Fruit fly (Drosophila melanogaster) whole organism, embryonic: ENCODE data around the gene CG10376.

Experiments
- Atf6 ChIP-seq: fragments of 200-800 bp; sonication (Bioruptor generic); IDR thresholded peaks from 2 replicates; pipeline ENCODE4 v1.3.6; 2022; ENCODE audit warnings: missing biosample characterization, missing genetic modification characterization
- CG10147 ChIP-seq: fragments of 200-800 bp; sonication (Bioruptor generic); optimal IDR thresholded peaks from 2 replicates; lab custom pipeline; 2019; ENCODE audit warnings: missing biosample characterization, mild to moderate bottlenecking, missing genetic modification characterization, moderate library complexity
- CG10267 ChIP-seq: fragments of 200-800 bp; sonication (Bioruptor generic); optimal IDR thresholded peaks from 2 replicates; lab custom pipeline; 2018; ENCODE audit warnings: missing biosample characterization, mild to moderate bottlenecking, missing genetic modification characterization, moderate library complexity
- CG10274 ChIP-seq: fragments of 200-800 bp; sonication (Bioruptor generic); optimal IDR thresholded peaks from 3 replicates; lab custom pipeline; 2017; ENCODE audit warnings: missing biosample characterization, mild to moderate bottlenecking, missing genetic modification characterization
- CG11085 ChIP-seq: fragments of 200-800 bp; sonication (Bioruptor generic); IDR thresholded peaks from 2 replicates; pipeline ENCODE4 v1.3.6; 2022; ENCODE audit warnings: missing biosample characterization, missing genetic modification characterization
- CG12236 ChIP-seq: fragments of 200-800 bp; sonication (Bioruptor generic); optimal IDR thresholded peaks from 2 replicates; lab custom pipeline; 2016; ENCODE audit warnings: missing biosample characterization, missing genetic modification characterization
- CG1233 ChIP-seq: fragments of 200-800 bp; sonication (Bioruptor generic); optimal IDR thresholded peaks from 4 replicates; lab custom pipeline; 2018; ENCODE audit warnings: missing biosample characterization, mild to moderate bottlenecking, missing genetic modification characterization
- CG13123 ChIP-seq: fragments of 200-800 bp; sonication (Bioruptor generic); optimal IDR thresholded peaks from 2 replicates; lab custom pipeline; 2016; ENCODE audit warnings: missing biosample characterization, missing genetic modification characterization
- CG17359 ChIP-seq: fragments of 200-800 bp; sonication (Bioruptor generic); optimal IDR thresholded peaks from 3 replicates; lab custom pipeline; 2018; ENCODE audit warnings: missing biosample characterization, mild to moderate bottlenecking, missing genetic modification characterization, moderate library complexity
- CG18764 ChIP-seq: fragments of 200-800 bp; sonication (Bioruptor generic); optimal IDR thresholded peaks from 3 replicates; lab custom pipeline; 2016; ENCODE audit warnings: missing biosample characterization, missing genetic modification characterization
- CG4328 ChIP-seq: fragments of 200-800 bp; sonication (Bioruptor generic); optimal IDR thresholded peaks from 3 replicates; lab custom pipeline; 2017; ENCODE audit warnings: missing biosample characterization, missing genetic modification reagents, missing genetic modification characterization
- CG4404 ChIP-seq: fragments of 200-800 bp; sonication (Bioruptor generic); IDR thresholded peaks from 2 replicates; pipeline ENCODE4 v1.3.6; 2022; ENCODE audit warnings: missing biosample characterization, missing genetic modification characterization
- CG5953 ChIP-seq: fragments of 200-800 bp; sonication (Bioruptor generic); IDR thresholded peaks from 2 replicates; pipeline ENCODE4 v1.3.6; 2022; ENCODE audit warnings: missing biosample characterization, missing genetic modification characterization
- CG6683 ChIP-seq: fragments of 200-800 bp; sonication (Bioruptor generic); optimal IDR thresholded peaks from 2 replicates; lab custom pipeline; 2017; ENCODE audit warnings: missing biosample characterization, mild to moderate bottlenecking, missing genetic modification characterization, missing genetic modification reagents
- CG7556 ChIP-seq: fragments of 200-800 bp; sonication (Bioruptor generic); optimal IDR thresholded peaks from 2 replicates; lab custom pipeline; 2017; ENCODE audit warnings: missing biosample characterization, mild to moderate bottlenecking, missing genetic modification characterization
- CG7928 ChIP-seq: fragments of 200-800 bp; sonication (Bioruptor generic); optimal IDR thresholded peaks from 2 replicates; lab custom pipeline; 2017; ENCODE audit warnings: missing biosample characterization, mild to moderate bottlenecking, missing genetic modification characterization
- CG9932 ChIP-seq: fragments of 200-800 bp; sonication (Bioruptor generic); IDR thresholded peaks from 2 replicates; pipeline ENCODE4 v1.3.6; 2022; ENCODE audit warnings: missing biosample characterization, missing genetic modification characterization
- Camta ChIP-seq: fragments of 200-800 bp; sonication (Bioruptor generic); optimal IDR thresholded peaks from 2 replicates; lab custom pipeline; 2016; ENCODE audit warnings: missing biosample characterization, missing genetic modification characterization
- Dek ChIP-seq: fragments of 200-800 bp; sonication (Bioruptor generic); optimal IDR thresholded peaks from 3 replicates; lab custom pipeline; 2019; ENCODE audit warnings: missing biosample characterization, mild to moderate bottlenecking, missing genetic modification characterization, moderate library complexity
- Dfd ChIP-seq, 2 experiments: fragments of >200 bp; optimal IDR thresholded peaks; 2 replicates each; lab custom pipeline; 2017; ENCODE audit warnings: missing biosample characterization in 2 of 2, missing genetic modification characterization in 2 of 2
- E2f1 ChIP-seq: fragments of 200-800 bp; sonication (Bioruptor generic); IDR thresholded peaks from 2 replicates; pipeline ENCODE4 v1.3.6; 2022; ENCODE audit warnings: missing biosample characterization, missing genetic modification characterization
- Ets97D ChIP-seq: fragments of 200-800 bp; sonication (Bioruptor generic); optimal IDR thresholded peaks from 3 replicates; lab custom pipeline; 2016; ENCODE audit warnings: missing biosample characterization, missing genetic modification characterization
- Fer2 ChIP-seq: fragments of 200-800 bp; sonication (Bioruptor generic); optimal IDR thresholded peaks from 2 replicates; lab custom pipeline; 2018; ENCODE audit warnings: missing biosample characterization, mild to moderate bottlenecking, missing genetic modification characterization, moderate library complexity
- HmgZ ChIP-seq: fragments of 200-800 bp; sonication (Bioruptor generic); optimal IDR thresholded peaks from 2 replicates; lab custom pipeline; 2018; ENCODE audit warnings: missing biosample characterization, mild to moderate bottlenecking, missing genetic modification characterization
- Mes4 ChIP-seq: fragments of 200-800 bp; sonication (Bioruptor generic); optimal IDR thresholded peaks from 2 replicates; lab custom pipeline; 2016; ENCODE audit warnings: missing biosample characterization, missing genetic modification characterization
- Nf-YB ChIP-seq: fragments of 200-800 bp; sonication (Bioruptor generic); optimal IDR thresholded peaks from 3 replicates; lab custom pipeline; 2019; ENCODE audit warnings: missing biosample characterization, mild to moderate bottlenecking, missing genetic modification characterization, moderate library complexity
- Oli ChIP-seq: fragments of 200-800 bp; sonication (Bioruptor generic); optimal IDR thresholded peaks from 2 replicates; lab custom pipeline; 2018; ENCODE audit warnings: missing biosample characterization, mild to moderate bottlenecking, missing genetic modification characterization, moderate library complexity
- Poxn ChIP-seq: fragments of 200-800 bp; sonication (Bioruptor generic); IDR thresholded peaks from 2 replicates; pipeline ENCODE4 v1.3.6; 2022; ENCODE audit warnings: missing biosample characterization, missing genetic modification characterization
- Rfx ChIP-seq: fragments of 200-800 bp; sonication (Bioruptor generic); IDR thresholded peaks from 2 replicates; pipeline ENCODE4 v1.3.6; 2022; ENCODE audit warnings: missing biosample characterization, missing genetic modification characterization
- Sry-β ChIP-seq: fragments of 200-800 bp; sonication (Bioruptor generic); optimal IDR thresholded peaks from 2 replicates; lab custom pipeline; 2018; ENCODE audit warnings: missing biosample characterization, mild to moderate bottlenecking, missing genetic modification characterization, moderate library complexity
- Ssrp ChIP-seq: fragments of 200-800 bp; sonication (Bioruptor generic); optimal IDR thresholded peaks from 2 replicates; lab custom pipeline; 2018; ENCODE audit warnings: missing biosample characterization, mild to moderate bottlenecking, missing genetic modification characterization, moderate library complexity
- Xrp1 ChIP-seq: fragments of 200-800 bp; sonication (Bioruptor generic); IDR thresholded peaks from 2 replicates; pipeline ENCODE4 v1.3.6; 2022; ENCODE audit warnings: missing biosample characterization, missing genetic modification characterization
- YL-1 ChIP-seq: fragments of 200-800 bp; sonication (Bioruptor generic); optimal IDR thresholded peaks from 3 replicates; lab custom pipeline; 2017; ENCODE audit warnings: missing biosample characterization, mild to moderate bottlenecking, missing genetic modification characterization
- ap ChIP-seq: fragments of 200-800 bp; sonication (Bioruptor generic); IDR thresholded peaks from 2 replicates; pipeline ENCODE4 v1.3.6; 2022; ENCODE audit warnings: missing biosample characterization, missing genetic modification characterization
- ash1 ChIP-seq: fragments of 200-800 bp; sonication (Bioruptor generic); optimal IDR thresholded peaks from 2 replicates; lab custom pipeline; 2018; ENCODE audit warnings: missing biosample characterization, mild to moderate bottlenecking, missing genetic modification characterization
- ato ChIP-seq: fragments of 200-800 bp; sonication (Bioruptor generic); IDR thresholded peaks from 2 replicates; pipeline ENCODE4 v1.3.6; 2022; ENCODE audit warnings: missing biosample characterization, missing genetic modification characterization; ENCODE audit not compliant: partially characterized antibody
- cad ChIP-seq: fragments of >200 bp; optimal IDR thresholded peaks from 2 replicates; lab custom pipeline; 2017; ENCODE audit warnings: missing biosample characterization, missing genetic modification characterization
- fd64A ChIP-seq: fragments of 200-800 bp; sonication (Bioruptor generic); optimal IDR thresholded peaks from 3 replicates; lab custom pipeline; 2018; ENCODE audit warnings: missing biosample characterization, mild to moderate bottlenecking, missing genetic modification characterization
- gce ChIP-seq: fragments of 200-800 bp; sonication (Bioruptor generic); IDR thresholded peaks from 3 replicates; pipeline ENCODE4 v1.3.6; 2022; ENCODE audit warnings: missing biosample characterization, missing genetic modification characterization
- gfzf ChIP-seq: fragments of 200-800 bp; sonication (Bioruptor generic); optimal IDR thresholded peaks from 2 replicates; lab custom pipeline; 2016; ENCODE audit warnings: missing biosample characterization, mild to moderate bottlenecking, missing genetic modification characterization, moderate library complexity
- kay ChIP-seq: fragments of 200-800 bp; sonication (Bioruptor generic); optimal IDR thresholded peaks from 2 replicates; lab custom pipeline; 2016; ENCODE audit warnings: missing biosample characterization, missing genetic modification characterization
- lov ChIP-seq, 2 experiments: fragments of 200-800 bp in 1 of 2; fragments of >200 bp in 1 of 2; sonication (Bioruptor generic) in 1 of 2; IDR thresholded peaks in 1 of 2; optimal IDR thresholded peaks in 1 of 2; 2 replicates in 1 of 2; 3 replicates in 1 of 2; pipeline versions ENCODE4 v1.3.6 to Lab custom; 2017 to 2022; ENCODE audit warnings: missing biosample characterization in 1 of 2, missing genetic modification characterization in 1 of 2
- phol ChIP-seq: fragments of 200-800 bp; sonication (Bioruptor generic); optimal IDR thresholded peaks from 3 replicates; lab custom pipeline; 2018; ENCODE audit warnings: missing biosample characterization, mild to moderate bottlenecking, missing genetic modification characterization, moderate library complexity
- repo ChIP-seq: fragments of 200-800 bp; sonication (Bioruptor generic); optimal IDR thresholded peaks from 2 replicates; lab custom pipeline; 2016; ENCODE audit warnings: missing biosample characterization, missing genetic modification characterization
- sr ChIP-seq: fragments of 200-800 bp; sonication (Bioruptor generic); IDR thresholded peaks from 3 replicates; pipeline ENCODE4 v1.3.6; 2022; ENCODE audit warnings: missing biosample characterization, missing genetic modification characterization
- tup ChIP-seq: fragments of 200-800 bp; sonication (Bioruptor generic); optimal IDR thresholded peaks from 2 replicates; lab custom pipeline; 2016; ENCODE audit warnings: missing biosample characterization, mild to moderate bottlenecking, missing genetic modification characterization, moderate library complexity
- z ChIP-seq: fragments of 200-800 bp; sonication (Bioruptor generic); IDR thresholded peaks from 3 replicates; pipeline ENCODE4 v1.3.6; 2022; ENCODE audit warnings: missing biosample characterization, missing genetic modification characterization
- zfh2 ChIP-seq: fragments of 200-800 bp; sonication (Bioruptor generic); optimal IDR thresholded peaks from 2 replicates; lab custom pipeline; 2016; ENCODE audit warnings: missing biosample characterization, missing genetic modification characterization

Gene CG10376

dm6 chr2L:18693877-18694723 is 8.8 kb downstream of the CG10376 start (continued):
- TF ChIP-seq CG4404 (no peak), fd64A (no peak), Xrp1 (peak; percentile 80), phol (tag; lab: Kevin White, UChicago) (peak; percentile 66), Atf6 (peak; percentile 45; the same call in 1 of the 2 replicates), CG12236 (peak; percentile 35), CG5953 (peak; percentile 49), Camta (GFP tag; lab: Kevin White, UChicago) (peak; percentile 56), CG11085 (GFP tag; lab: Robert Waterston, UW) (0 out of 2 replicates have a peak, but pooled peaks have one; percentile 38), CG1233 (GFP tag; lab: Kevin White, UChicago) (peak; percentile 51), gfzf (GFP tag; lab: Kevin White, UChicago) (no peak), Dek (tag; lab: Kevin White, UChicago) (peak; percentile 36), cad (GFP tag; lab: Kevin White, UChicago) (no peak), Dfd (GFP tag; optimal IDR thresholded peaks at IDR 0.05; lab: Kevin White, UChicago) (no peak), repo (GFP tag; lab: Kevin White, UChicago) (peak; percentile 37), CG18764 (GFP tag; lab: Kevin White, UChicago) (peak; percentile 63), lov (optimal IDR thresholded peaks at IDR 0.05; lab: Kevin White, UChicago) (no peak), lov (GFP tag; IDR thresholded peaks at IDR 0.05; lab: Robert Waterston, UW) (0 out of 3 replicates have a peak, but pooled peaks have one; percentile 31), Fer2 (tag; lab: Kevin White, UChicago) (no peak), Oli (tag; lab: Kevin White, UChicago) (peak; percentile 8), ash1 (GFP tag; lab: Kevin White, UChicago) (no peak), Ets97D (GFP tag; lab: Kevin White, UChicago) (peak; percentile 57), ato (GFP tag; lab: Robert Waterston, UW) (no peak), Sry-β (GFP tag; lab: Kevin White, UChicago) (no peak), CG10147 (peak; percentile 14), CG17359 (peak; percentile 63), CG9932 (GFP tag; lab: Robert Waterston, UW) (peak; percentile 52), HmgZ (tag; lab: Kevin White, UChicago) (peak; percentile 53), YL-1 (GFP tag; lab: Kevin White, UChicago) (peak; percentile 12), Poxn (GFP tag; lab: Robert Waterston, UW) (no peak), gce (GFP tag; lab: Robert Waterston, UW) (peak; percentile 76; the same call in 2 of the 3 replicates), Rfx (GFP tag; lab: Robert Waterston, UW) (peak; percentile 80), CG13123 (GFP tag; lab: Kevin White, UChicago) (peak; percentile 48), CG10274 (GFP tag; lab: Kevin White, UChicago) (peak; percentile 42), CG7556 (peak; percentile 70), E2f1 (GFP tag; lab: Robert Waterston, UW) (peak; percentile 55), Ssrp (tag; lab: Kevin White, UChicago) (peak; percentile 14), ap (GFP tag; lab: Robert Waterston, UW) (peak; percentile 60), Mes4 (GFP tag; lab: Kevin White, UChicago) (peak; percentile 14), CG4328 (peak; percentile 50), CG7928 (GFP tag; lab: Kevin White, UChicago) (no peak), tup (GFP tag; lab: Kevin White, UChicago) (no peak), Nf-YB (GFP tag; lab: Kevin White, UChicago) (peak; percentile 3), CG6683 (GFP tag; lab: Kevin White, UChicago) (no peak), zfh2 (GFP tag; lab: Kevin White, UChicago) (peak; percentile 58), z (GFP tag; lab: Robert Waterston, UW) (no peak), CG10267 (tag; lab: Kevin White, UChicago) (peak; percentile 5), kay (GFP tag; lab: Kevin White, UChicago) (no peak), sr (GFP tag; lab: Robert Waterston, UW) (peak; percentile 49; the same call in 1 of the 3 replicates)
